Fruit fly (Drosophila melanogaster) whole organism, embryonic: ENCODE results near the gene Jhbp7.

ENCODE experiments used
- CG1024 ChIP-seq: fragments of 200-800 bp; sonication (Bioruptor generic); IDR thresholded peaks from 2 replicates; pipeline ENCODE4 v1.3.6; 2022; ENCODE audit warnings: missing biosample characterization, missing genetic modification characterization
- CG10267 ChIP-seq: fragments of 200-800 bp; sonication (Bioruptor generic); optimal IDR thresholded peaks from 2 replicates; lab custom pipeline; 2018; ENCODE audit warnings: missing biosample characterization, mild to moderate bottlenecking, missing genetic modification characterization, moderate library complexity
- CG12391 ChIP-seq: fragments of 200-800 bp; sonication (Bioruptor generic); optimal IDR thresholded peaks from 3 replicates; lab custom pipeline; 2018; ENCODE audit warnings: missing biosample characterization, mild to moderate bottlenecking, missing genetic modification characterization, moderate library complexity
- CG12659 ChIP-seq: fragments of 200-800 bp; sonication (Bioruptor generic); optimal IDR thresholded peaks from 3 replicates; lab custom pipeline; 2017; ENCODE audit warnings: mild to moderate bottlenecking, missing biosample characterization, missing genetic modification reagents, missing genetic modification characterization
- CG17612 ChIP-seq: fragments of 200-800 bp; sonication (Bioruptor generic); IDR thresholded peaks from 2 replicates; pipeline ENCODE4 v1.3.6; 2022; ENCODE audit warnings: missing biosample characterization, missing genetic modification characterization
- CG17802 ChIP-seq: fragments of 200-800 bp; sonication (Bioruptor generic); optimal IDR thresholded peaks from 2 replicates; lab custom pipeline; 2018; ENCODE audit warnings: missing biosample characterization, mild to moderate bottlenecking, missing genetic modification characterization, moderate library complexity
- CG2116 ChIP-seq: fragments of 200-800 bp; sonication (Bioruptor generic); optimal IDR thresholded peaks from 3 replicates; lab custom pipeline; 2018; ENCODE audit warnings: missing biosample characterization, mild to moderate bottlenecking, missing genetic modification characterization
- CG31388 ChIP-seq: fragments of 200-800 bp; sonication (Bioruptor generic); optimal IDR thresholded peaks from 2 replicates; lab custom pipeline; 2016; ENCODE audit warnings: missing biosample characterization, missing genetic modification characterization
- CG3281 ChIP-seq: fragments of 200-800 bp; sonication (Bioruptor generic); optimal IDR thresholded peaks from 3 replicates; lab custom pipeline; 2017; ENCODE audit warnings: missing biosample characterization, mild to moderate bottlenecking, missing genetic modification characterization
- CG3726 ChIP-seq: fragments of 200-800 bp; sonication (Bioruptor generic); IDR thresholded peaks from 3 replicates; pipeline ENCODE4, ENCODE4 v1.3.6; 2022; ENCODE audit warnings: missing biosample characterization, missing genetic modification characterization
- CG3838 ChIP-seq: fragments of 200-800 bp; sonication (Bioruptor generic); optimal IDR thresholded peaks from 3 replicates; lab custom pipeline; 2016; ENCODE audit warnings: missing biosample characterization, missing genetic modification characterization
- CG6254 ChIP-seq: fragments of 200-800 bp; sonication (Bioruptor generic); optimal IDR thresholded peaks from 3 replicates; lab custom pipeline; 2017; ENCODE audit warnings: mild to moderate bottlenecking, missing biosample characterization, missing genetic modification reagents, missing genetic modification characterization
- CG8765 ChIP-seq: fragments of 200-800 bp; sonication (Bioruptor generic); IDR thresholded peaks from 2 replicates; pipeline ENCODE4 v1.3.6; 2022; ENCODE audit warnings: missing biosample characterization, missing genetic modification characterization
- CG8944 ChIP-seq: fragments of 200-800 bp; sonication (Bioruptor generic); optimal IDR thresholded peaks from 3 replicates; lab custom pipeline; 2016; ENCODE audit warnings: missing biosample characterization, missing genetic modification characterization
- CG9797 ChIP-seq: fragments of 200-800 bp; sonication (Bioruptor generic); optimal IDR thresholded peaks from 3 replicates; lab custom pipeline; 2018; ENCODE audit warnings: missing biosample characterization, mild to moderate bottlenecking, missing genetic modification characterization
- CTCF ChIP-seq: fragments of 200-800 bp; sonication (Bioruptor generic); optimal IDR thresholded peaks from 2 replicates; lab custom pipeline; 2017; ENCODE audit warnings: missing biosample characterization, mild to moderate bottlenecking, missing genetic modification characterization, moderate library complexity
- CrebB ChIP-seq: fragments of 200-800 bp; sonication (Bioruptor generic); optimal IDR thresholded peaks from 3 replicates; lab custom pipeline; 2018; ENCODE audit warnings: missing biosample characterization, mild to moderate bottlenecking, missing genetic modification characterization
- Med ChIP-seq: fragments of 200-800 bp; sonication (Bioruptor generic); peaks from one replicate; lab custom pipeline; 2016; ENCODE audit warnings: missing biosample characterization, missing genetic modification characterization, mild to moderate bottlenecking, inconsistent platforms, moderate library complexity
- Nf-YB ChIP-seq: fragments of 200-800 bp; sonication (Bioruptor generic); optimal IDR thresholded peaks from 3 replicates; lab custom pipeline; 2019; ENCODE audit warnings: missing biosample characterization, mild to moderate bottlenecking, missing genetic modification characterization, moderate library complexity
- Oaz ChIP-seq: fragments of 200-800 bp; sonication (Bioruptor generic); IDR thresholded peaks from 2 replicates; pipeline ENCODE4 v1.3.6; 2022; ENCODE audit warnings: missing biosample characterization, missing genetic modification characterization
- Ptx1 ChIP-seq: fragments of 200-800 bp; sonication (Bioruptor generic); IDR thresholded peaks from 2 replicates; pipeline ENCODE4 v1.3.6; 2022; ENCODE audit warnings: missing biosample characterization, missing genetic modification characterization
- TFAM ChIP-seq: fragments of 200-800 bp; sonication (Bioruptor generic); optimal IDR thresholded peaks from 2 replicates; lab custom pipeline; 2017; ENCODE audit warnings: missing biosample characterization, missing genetic modification characterization, inconsistent platforms
- Xbp1 ChIP-seq: fragments of 200-800 bp; sonication (Bioruptor generic); optimal IDR thresholded peaks from 3 replicates; lab custom pipeline; 2016; ENCODE audit warnings: missing biosample characterization, mild to moderate bottlenecking, missing genetic modification characterization
- ab ChIP-seq: fragments of 200-800 bp; sonication (Bioruptor generic); optimal IDR thresholded peaks from 2 replicates; lab custom pipeline; 2016; ENCODE audit warnings: missing biosample characterization, missing genetic modification characterization
- abd-A ChIP-seq: fragments of 200-800 bp; sonication (Bioruptor generic); optimal IDR thresholded peaks from 3 replicates; lab custom pipeline; 2019; ENCODE audit warnings: missing biosample characterization, mild to moderate bottlenecking, missing genetic modification characterization, moderate library complexity
- caup ChIP-seq: fragments of 200-800 bp; sonication (Bioruptor generic); optimal IDR thresholded peaks from 3 replicates; lab custom pipeline; 2017; ENCODE audit warnings: missing biosample characterization, mild to moderate bottlenecking, missing genetic modification characterization, moderate library complexity; ENCODE audit not compliant: severe bottlenecking
- dati ChIP-seq: fragments of 200-800 bp; sonication (Bioruptor generic); IDR thresholded peaks from 2 replicates; pipeline ENCODE4 v1.3.6; 2022; ENCODE audit warnings: missing biosample characterization, missing genetic modification characterization
- eve ChIP-seq, 2 experiments: fragments of >200 bp; optimal IDR thresholded peaks; 2 replicates each; lab custom pipeline; 2017; ENCODE audit warnings: missing biosample characterization in 2 of 2, missing genetic modification characterization in 2 of 2
- eyg ChIP-seq: fragments of 200-800 bp; sonication (Bioruptor generic); optimal IDR thresholded peaks from 3 replicates; lab custom pipeline; 2016; ENCODE audit warnings: missing biosample characterization, missing genetic modification characterization
- fu2 ChIP-seq: fragments of 200-800 bp; sonication (Bioruptor generic); optimal IDR thresholded peaks from 2 replicates; lab custom pipeline; 2016; ENCODE audit warnings: missing biosample characterization, missing genetic modification characterization
- gfzf ChIP-seq: fragments of 200-800 bp; sonication (Bioruptor generic); optimal IDR thresholded peaks from 2 replicates; lab custom pipeline; 2016; ENCODE audit warnings: missing biosample characterization, mild to moderate bottlenecking, missing genetic modification characterization, moderate library complexity
- grn ChIP-seq: fragments of 200-800 bp; sonication (Bioruptor generic); optimal IDR thresholded peaks from 3 replicates; lab custom pipeline; 2017; ENCODE audit warnings: missing biosample characterization, missing genetic modification characterization
- hb ChIP-seq: fragments of 200-800 bp; sonication (Bioruptor generic); IDR thresholded peaks from 3 replicates; pipeline ENCODE4 v1.3.6; 2022; ENCODE audit warnings: missing biosample characterization, missing genetic modification characterization; ENCODE audit not compliant: partially characterized antibody
- mam ChIP-seq: fragments of 200-800 bp; sonication (Bioruptor generic); optimal IDR thresholded peaks from 3 replicates; lab custom pipeline; 2016; ENCODE audit warnings: missing biosample characterization, missing genetic modification characterization
- mld ChIP-seq: fragments of 200-800 bp; sonication (Bioruptor generic); IDR thresholded peaks from 3 replicates; pipeline ENCODE4 v1.3.6; 2022; ENCODE audit warnings: missing biosample characterization, missing genetic modification characterization; ENCODE audit not compliant: partially characterized antibody
- onecut ChIP-seq: fragments of 200-800 bp; sonication (Bioruptor generic); IDR thresholded peaks from 2 replicates; pipeline ENCODE4 v1.3.6; 2022; ENCODE audit warnings: missing biosample characterization, missing genetic modification characterization
- otp ChIP-seq: fragments of 200-800 bp; sonication (Bioruptor generic); IDR thresholded peaks from 3 replicates; pipeline ENCODE4, ENCODE4 v1.3.6; 2022; ENCODE audit warnings: missing biosample characterization, missing genetic modification characterization
- ro ChIP-seq: fragments of 200-800 bp; sonication (Bioruptor generic); IDR thresholded peaks from 2 replicates; pipeline ENCODE4 v1.3.6; 2022; ENCODE audit warnings: missing biosample characterization, missing genetic modification characterization
- schlank ChIP-seq: fragments of 200-800 bp; sonication (Bioruptor generic); optimal IDR thresholded peaks from 2 replicates; lab custom pipeline; 2018; ENCODE audit warnings: missing biosample characterization, mild to moderate bottlenecking, missing genetic modification characterization
- slbo ChIP-seq: fragments of 200-800 bp; sonication (Bioruptor generic); IDR thresholded peaks from 2 replicates; pipeline ENCODE4 v1.3.6; 2022; ENCODE audit warnings: missing biosample characterization, missing genetic modification characterization
- sna ChIP-seq: fragments of 200-800 bp; sonication (Bioruptor generic); IDR thresholded peaks from 2 replicates; pipeline ENCODE4 v1.3.6; 2022; ENCODE audit warnings: missing biosample characterization, missing genetic modification characterization; ENCODE audit not compliant: partially characterized antibody
- tio ChIP-seq: fragments of 200-800 bp; sonication (Bioruptor generic); optimal IDR thresholded peaks from 2 replicates; lab custom pipeline; 2017; ENCODE audit warnings: missing biosample characterization, missing genetic modification characterization, inconsistent platforms
- tll ChIP-seq, 2 experiments: fragments of 200-800 bp in 1 of 2; fragments of >200 bp in 1 of 2; sonication (Bioruptor generic) in 1 of 2; optimal IDR thresholded peaks; 2 replicates each; lab custom pipeline; 2017 to 2019; ENCODE audit warnings: missing biosample characterization in 2 of 2, missing genetic modification characterization in 2 of 2, mild to moderate bottlenecking in 1 of 2, moderate library complexity in 1 of 2
- trem ChIP-seq: fragments of 200-800 bp; optimal IDR thresholded peaks from 3 replicates; lab custom pipeline; 2019; ENCODE audit warnings: missing biosample characterization, mild to moderate bottlenecking, missing genetic modification characterization, moderate library complexity
- wdn ChIP-seq: fragments of 200-800 bp; sonication (Bioruptor generic); IDR thresholded peaks from 2 replicates; pipeline ENCODE4 v1.3.6; 2022; ENCODE audit warnings: missing biosample characterization, missing genetic modification characterization

The Jhbp7 gene

DNA sequence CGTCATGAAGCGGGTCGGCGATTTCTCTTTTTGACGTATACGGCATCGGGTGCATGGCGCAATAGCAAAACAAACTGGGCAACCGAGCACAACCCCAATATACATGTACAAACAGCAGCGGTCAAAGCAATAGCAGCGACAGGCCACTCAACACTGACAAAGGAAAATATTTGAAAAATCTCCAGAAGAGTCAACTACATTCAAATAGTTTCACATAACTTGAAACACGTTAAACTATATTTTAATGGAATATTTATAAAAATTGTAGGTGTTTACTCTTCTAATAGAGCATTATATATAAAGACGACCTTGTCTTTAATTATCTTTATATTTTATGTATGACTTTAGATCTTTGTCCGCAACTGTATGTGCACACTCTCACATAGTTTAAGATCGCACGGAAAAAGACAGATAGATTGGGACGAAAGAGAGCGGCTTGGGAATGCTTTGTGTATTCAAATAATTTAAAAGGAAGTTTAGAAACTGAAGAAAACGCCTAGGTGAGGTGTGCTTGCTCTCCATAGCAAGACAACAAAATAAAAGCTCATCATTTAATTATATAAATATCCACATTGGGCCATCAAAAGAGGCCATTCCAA lies 29.9 kb upstream of the Jhbp7 start (continued):
- TF ChIP-seq CG8765 (GFP tag; lab: Robert Waterston, UW) (no peak), gfzf (GFP tag; lab: Kevin White, UChicago) (no peak), TFAM (GFP tag; lab: Kevin White, UChicago) (no peak), CG12659 (peak; percentile 69), Nf-YB (peak; percentile 63), slbo (GFP tag; lab: Robert Waterston, UW) (peak; percentile 65), CG2116 (GFP tag; lab: Kevin White, UChicago) (peak; percentile 11), wdn (GFP tag; lab: Robert Waterston, UW) (no peak), CG6254 (peak; percentile 71), CG10267 (peak; percentile 74), CG17612 (0 out of 2 replicates have a peak, but pooled peaks have one; percentile 14), schlank (tag; lab: Kevin White, UChicago) (no peak), CG8944 (GFP tag; lab: Kevin White, UChicago) (no peak), CTCF (GFP tag; lab: Kevin White, UChicago) (no peak), tio (GFP tag; lab: Kevin White, UChicago) (peak; percentile 71), mam (GFP tag; lab: Kevin White, UChicago) (peak; percentile 36), trem (tag; lab: Kevin White, UChicago) (peak; percentile 67), Med (GFP tag; lab: Kevin White, UChicago) (peak; percentile 84), ab (peak; percentile 22), grn (GFP tag; lab: Kevin White, UChicago) (peak; percentile 52), onecut (GFP tag; lab: Robert Waterston, UW) (peak; percentile 68), CG3281 (GFP tag; lab: Kevin White, UChicago) (peak; percentile 75), CG9797 (GFP tag; lab: Kevin White, UChicago) (no peak), Oaz (peak; percentile 50), sna (GFP tag; lab: Robert Waterston, UW) (no peak), Xbp1 (GFP tag; lab: Kevin White, UChicago) (peak; percentile 71), CG1024 (GFP tag; lab: Robert Waterston, UW) (peak; percentile 56; the same call in 1 of the 2 replicates), mld (GFP tag; lab: Robert Waterston, UW) (no peak), CrebB (peak; percentile 34), CG31388 (GFP tag; lab: Kevin White, UChicago) (no peak), dati (GFP tag; lab: Robert Waterston, UW) (no peak), abd-A (tag; lab: Kevin White, UChicago) (no peak), hb (GFP tag; lab: Robert Waterston, UW) (no peak), CG17802 (peak; percentile 21), ro (GFP tag; lab: Robert Waterston, UW) (no peak), Ptx1 (GFP tag; lab: Robert Waterston, UW) (peak; percentile 71), otp (GFP tag; lab: Robert Waterston, UW) (peak; percentile 60; the same call in 2 of the 3 replicates), caup (GFP tag; lab: Kevin White, UChicago) (peak; percentile 64), CG3726 (GFP tag; lab: Robert Waterston, UW) (0 out of 3 replicates have a peak, but pooled peaks have one; percentile 61), eyg (GFP tag; lab: Kevin White, UChicago) (no peak), eve (GFP tag; optimal IDR thresholded peaks at IDR 0.05; lab: Kevin White, UChicago) (peak in 1 of 2 experiments; percentile 85), fu2 (GFP tag; lab: Kevin White, UChicago) (no peak), tll (GFP tag; optimal IDR thresholded peaks at IDR 0.05; lab: Kevin White, UChicago) (no peak), CG3838 (GFP tag; lab: Kevin White, UChicago) (no peak), CG12391 (tag; lab: Kevin White, UChicago) (peak; percentile 84)
